Worm (Caenorhabditis elegans): ENCODE data around the gene F09B9.4.
A peak's percentile ranks its signal among the peaks of the same experiment; 100 is the strongest.

F09B9.4 gene

ce11 chrX:10145011-10145410 lies 15.4 kb upstream of the F09B9.4 start:
- TF ChIP-seq dmd-4 (tag; optimal IDR thresholded peaks at IDR 0.05) (no peak), blmp-1 (tag; optimal IDR thresholded peaks at IDR 0.05; ENCODE audit: insufficient read depth) (peak; percentile 7), nhr-77 (tag; optimal IDR thresholded peaks at IDR 0.05) (no peak), peb-1 (tag; optimal IDR thresholded peaks at IDR 0.05) (no peak), fos-1 (tag; optimal IDR thresholded peaks at IDR 0.05) (peak; percentile 35), aly-2 (tag; optimal IDR thresholded peaks at IDR 0.05) (no peak), sem-4 (tag; optimal IDR thresholded peaks at IDR 0.05) (peak; percentile 16), lin-11 (tag; optimal IDR thresholded peaks at IDR 0.05) (no peak), nhr-23 (tag; optimal IDR thresholded peaks at IDR 0.05) (no peak), ceh-82 (tag; optimal IDR thresholded peaks at IDR 0.05) (no peak), nhr-25 (tag; optimal IDR thresholded peaks at IDR 0.05) (no peak), ztf-11 (tag; optimal IDR thresholded peaks at IDR 0.05) (no peak), skn-1 (tag; optimal IDR thresholded peaks at IDR 0.05) (no peak), gmeb-1 (tag; optimal IDR thresholded peaks at IDR 0.05) (peak; percentile 27), lin-39 (tag; optimal IDR thresholded peaks at IDR 0.05) (no peak), unc-62 (GFP tag; optimal IDR thresholded peaks at IDR 0.05) (no peak), nhr-237 (tag; optimal IDR thresholded peaks at IDR 0.05) (no peak), zag-1 (tag; optimal IDR thresholded peaks at IDR 0.05) (no peak), mdl-1 (tag; optimal IDR thresholded peaks at IDR 0.05) (no peak), elt-1 (tag; optimal IDR thresholded peaks at IDR 0.05) (no peak), C34F6.9 (tag; optimal IDR thresholded peaks at IDR 0.05) (peak; percentile 53), lsy-2 (tag; optimal IDR thresholded peaks at IDR 0.05) (peak; percentile 35 to 49), mab-5 (tag; optimal IDR thresholded peaks at IDR 0.05) (peak; percentile 29), crh-2 (tag; optimal IDR thresholded peaks at IDR 0.05) (peak; percentile 80), unc-55 (GFP tag; optimal IDR thresholded peaks at IDR 0.05) (peak; percentile 49), R02D3.7 (tag; optimal IDR thresholded peaks at IDR 0.05) (no peak), nhr-10 (tag; optimal IDR thresholded peaks at IDR 0.05) (no peak), ztf-4 (tag; optimal IDR thresholded peaks at IDR 0.05) (peak; percentile 36), ceh-16 (tag; optimal IDR thresholded peaks at IDR 0.05) (peak; percentile 14), lin-13 (GFP tag; optimal IDR thresholded peaks at IDR 0.05) (peak; percentile 68), sma-9 (GFP tag; optimal IDR thresholded peaks at IDR 0.05) (peak; percentile 79), sma-9 (tag; optimal IDR thresholded peaks at IDR 0.05) (no peak), elt-3 (tag; optimal IDR thresholded peaks at IDR 0.05) (no peak), nhr-129 (tag; optimal IDR thresholded peaks at IDR 0.05) (peak; percentile 49), ama-1 (optimal IDR thresholded peaks at IDR 0.05) (no peak), nhr-11 (tag; optimal IDR thresholded peaks at IDR 0.05) (peak; percentile 23), ztf-1 (GFP tag; conservative IDR thresholded peaks at IDR 0.05) (no peak), nhr-21 (tag; optimal IDR thresholded peaks at IDR 0.05) (peak; percentile 59), mbf-1 (tag; optimal IDR thresholded peaks at IDR 0.05) (no peak), sma-3 (GFP tag; optimal IDR thresholded peaks at IDR 0.05) (peak; percentile 66), snpc-4 (tag; optimal IDR thresholded peaks at IDR 0.05) (no peak), nhr-12 (tag; optimal IDR thresholded peaks at IDR 0.05) (no peak), Y55F3AM.14 (GFP tag; optimal IDR thresholded peaks at IDR 0.05) (peak; percentile 40), F13H6.1 (tag; optimal IDR thresholded peaks at IDR 0.05) (peak; percentile 51), ZK546.5 (tag; optimal IDR thresholded peaks at IDR 0.05) (no peak), unc-39 (tag; optimal IDR thresholded peaks at IDR 0.05) (no peak), egl-27 (tag; optimal IDR thresholded peaks at IDR 0.05) (no peak), nhr-6 (tag; optimal IDR thresholded peaks at IDR 0.05) (no peak), alr-1 (tag; optimal IDR thresholded peaks at IDR 0.05) (no peak)

Measured in whole organism, L2 larva.